Worm (Caenorhabditis elegans) whole organism, L2 larva: ENCODE data around the gene srw-99.

ENCODE experiments used
- C34F6.9 ChIP-seq: fragments of 150-350 bp; optimal IDR thresholded peaks from 2 replicates; lab custom pipeline; 2014; ENCODE audit warnings: missing biosample characterization, missing genetic modification characterization
- F13H6.1 ChIP-seq: sonication (generic microtip); optimal IDR thresholded peaks from 2 replicates; lab custom pipeline; 2016; ENCODE audit warnings: missing genetic modification characterization, missing compliant biosample characterization
- R02D3.7 ChIP-seq: fragments of 150-350 bp; optimal IDR thresholded peaks from 2 replicates; lab custom pipeline; 2014; ENCODE audit warnings: missing biosample characterization, missing genetic modification characterization
- Y55F3AM.14 ChIP-seq: fragments of 200-800 bp; sonication (Bioruptor generic); optimal IDR thresholded peaks from 2 replicates; lab custom pipeline; 2018; ENCODE audit warnings: mild to moderate bottlenecking, missing genetic modification characterization, missing compliant biosample characterization
- ZK546.5 ChIP-seq: sonication (generic microtip); optimal IDR thresholded peaks from 2 replicates; lab custom pipeline; 2017; ENCODE audit warnings: missing biosample characterization, missing genetic modification characterization
- alr-1 ChIP-seq: fragments of 150-350 bp; optimal IDR thresholded peaks from 2 replicates; lab custom pipeline; 2014; ENCODE audit warnings: missing biosample characterization, missing genetic modification characterization
- aly-2 ChIP-seq: fragments of 150-350 bp; optimal IDR thresholded peaks from 2 replicates; lab custom pipeline; 2014; ENCODE audit warnings: missing biosample characterization, missing genetic modification characterization
- ama-1 ChIP-seq: fragments of 150-350 bp; optimal IDR thresholded peaks from 2 replicates; lab custom pipeline; 2018; ENCODE audit warnings: inconsistent platforms
- blmp-1 ChIP-seq: sonication (generic microtip); optimal IDR thresholded peaks from 2 replicates; lab custom pipeline; 2017; ENCODE audit warnings: missing genetic modification characterization, mild to moderate bottlenecking, missing compliant biosample characterization, antibody characterized with exemption, moderate library complexity; ENCODE audit not compliant: insufficient read depth
- ceh-16 ChIP-seq: fragments of 150-350 bp; optimal IDR thresholded peaks from 2 replicates; lab custom pipeline; 2014; ENCODE audit warnings: missing biosample characterization, missing genetic modification characterization
- crh-2 ChIP-seq: sonication (generic microtip); optimal IDR thresholded peaks from 2 replicates; lab custom pipeline; 2017; ENCODE audit warnings: missing biosample characterization, missing genetic modification characterization
- dmd-4 ChIP-seq: sonication (generic microtip); optimal IDR thresholded peaks from 2 replicates; lab custom pipeline; 2017; ENCODE audit warnings: missing biosample characterization, missing genetic modification characterization
- egl-27 ChIP-seq: sonication (generic microtip); optimal IDR thresholded peaks from 3 replicates; lab custom pipeline; 2017; ENCODE audit warnings: missing biosample characterization, missing genetic modification reagents, missing genetic modification characterization
- gmeb-1 ChIP-seq: fragments of 150-350 bp; optimal IDR thresholded peaks from 2 replicates; lab custom pipeline; 2014; ENCODE audit warnings: missing biosample characterization, missing genetic modification characterization
- lin-11 ChIP-seq: fragments of 150-350 bp; sonication (generic microtip); optimal IDR thresholded peaks from 2 replicates; lab custom pipeline; 2014; ENCODE audit warnings: missing biosample characterization, missing genetic modification characterization, inconsistent platforms, mixed read lengths
- lin-13 ChIP-seq: fragments of 150-350 bp; optimal IDR thresholded peaks from 2 replicates; lab custom pipeline; 2014; ENCODE audit warnings: missing biosample characterization, missing genetic modification reagents, missing genetic modification characterization
- lsy-2 ChIP-seq, 2 experiments: fragments of 150-350 bp in 1 of 2; sonication (generic microtip) in 1 of 2; optimal IDR thresholded peaks; 2 replicates each; lab custom pipeline; 2014 to 2017; ENCODE audit warnings: missing biosample characterization in 2 of 2, missing genetic modification characterization in 2 of 2
- mab-5 ChIP-seq: fragments of 150-350 bp; optimal IDR thresholded peaks from 2 replicates; lab custom pipeline; 2014; ENCODE audit warnings: missing biosample characterization, missing genetic modification characterization
- mbf-1 ChIP-seq: sonication (generic microtip); optimal IDR thresholded peaks from 2 replicates; lab custom pipeline; 2017; ENCODE audit warnings: missing biosample characterization, missing genetic modification characterization
- nhr-11 ChIP-seq: fragments of 150-350 bp; optimal IDR thresholded peaks from 2 replicates; lab custom pipeline; 2014; ENCODE audit warnings: missing biosample characterization, missing genetic modification characterization
- nhr-12 ChIP-seq: fragments of 150-350 bp; optimal IDR thresholded peaks from 2 replicates; lab custom pipeline; 2014; ENCODE audit warnings: missing biosample characterization, missing genetic modification characterization
- nhr-129 ChIP-seq: fragments of 150-350 bp; optimal IDR thresholded peaks from 2 replicates; lab custom pipeline; 2014; ENCODE audit warnings: missing biosample characterization, missing genetic modification characterization
- nhr-21 ChIP-seq: fragments of 150-350 bp; optimal IDR thresholded peaks from 2 replicates; lab custom pipeline; 2014; ENCODE audit warnings: missing biosample characterization, missing genetic modification characterization
- nhr-23 ChIP-seq: fragments of 150-350 bp; optimal IDR thresholded peaks from 2 replicates; lab custom pipeline; 2014; ENCODE audit warnings: missing biosample characterization, missing genetic modification reagents, missing genetic modification characterization
- nhr-25 ChIP-seq: fragments of 150-350 bp; sonication (generic microtip); optimal IDR thresholded peaks from 3 replicates; lab custom pipeline; 2014; ENCODE audit warnings: missing biosample characterization, missing genetic modification characterization
- nhr-6 ChIP-seq: fragments of 150-350 bp; optimal IDR thresholded peaks from 2 replicates; lab custom pipeline; 2014; ENCODE audit warnings: missing biosample characterization, missing genetic modification characterization
- nhr-77 ChIP-seq: fragments of 150-350 bp; optimal IDR thresholded peaks from 2 replicates; lab custom pipeline; 2014; ENCODE audit warnings: missing biosample characterization, missing genetic modification characterization
- peb-1 ChIP-seq: fragments of 150-350 bp; optimal IDR thresholded peaks from 2 replicates; lab custom pipeline; 2014; ENCODE audit warnings: missing biosample characterization, missing genetic modification characterization
- skn-1 ChIP-seq: sonication (generic microtip); optimal IDR thresholded peaks from 2 replicates; lab custom pipeline; 2017; ENCODE audit warnings: missing biosample characterization, missing genetic modification characterization
- sma-3 ChIP-seq: sonication (generic microtip); optimal IDR thresholded peaks from 2 replicates; lab custom pipeline; 2016; ENCODE audit warnings: missing genetic modification reagents, missing genetic modification characterization, missing compliant biosample characterization
- sma-9 ChIP-seq, 2 experiments: fragments of 150-350 bp in 1 of 2; sonication (generic microtip) in 1 of 2; optimal IDR thresholded peaks; 2 replicates each; lab custom pipeline; 2014 to 2016; ENCODE audit warnings: missing genetic modification characterization in 2 of 2, mild to moderate bottlenecking in 1 of 2, missing biosample characterization in 1 of 2, missing compliant biosample characterization in 1 of 2, missing genetic modification reagents in 1 of 2, moderate library complexity in 1 of 2
- snpc-4 ChIP-seq: fragments of 150-350 bp; optimal IDR thresholded peaks from 2 replicates; lab custom pipeline; 2014; ENCODE audit warnings: missing biosample characterization, missing genetic modification characterization
- unc-39 ChIP-seq: fragments of 150-350 bp; optimal IDR thresholded peaks from 2 replicates; lab custom pipeline; 2014; ENCODE audit warnings: missing biosample characterization, missing genetic modification characterization
- unc-55 ChIP-seq: fragments of 150-350 bp; sonication (generic microtip); optimal IDR thresholded peaks from 3 replicates; lab custom pipeline; 2014; ENCODE audit warnings: missing biosample characterization, missing genetic modification reagents, missing genetic modification characterization
- unc-62 ChIP-seq: fragments of 150-350 bp; optimal IDR thresholded peaks from 2 replicates; lab custom pipeline; 2014; ENCODE audit warnings: missing biosample characterization, missing genetic modification reagents, missing genetic modification characterization
- zag-1 ChIP-seq: fragments of 150-350 bp; optimal IDR thresholded peaks from 2 replicates; lab custom pipeline; 2014; ENCODE audit warnings: missing biosample characterization, missing genetic modification characterization
- ztf-11 ChIP-seq: sonication (generic microtip); optimal IDR thresholded peaks from 2 replicates; lab custom pipeline; 2017; ENCODE audit warnings: missing biosample characterization, missing genetic modification characterization
- ztf-4 ChIP-seq: fragments of 150-350 bp; optimal IDR thresholded peaks from 2 replicates; lab custom pipeline; 2014; ENCODE audit warnings: missing biosample characterization, missing genetic modification characterization

Gene srw-99

ce11 chrV:1678228-1678627 is 30.3 kb upstream of the srw-99 start, which contains the start of gene srw-98:
TSS of gene srw-98 (minus strand) at chrV:1678328.
- no peak for TF ChIP-seq sma-9 (GFP tag; optimal IDR thresholded peaks at IDR 0.05; lab: Kevin White, UChicago)
- TF ChIP-seq sma-9 (tag; optimal IDR thresholded peaks at IDR 0.05; lab: Kevin White, UChicago): no peak
- no peak for TF ChIP-seq ama-1 (lab: Kevin White, UChicago)
- no peak for TF ChIP-seq skn-1
- no peak for TF ChIP-seq aly-2
- no peak for TF ChIP-seq egl-27 (tag; lab: Kevin White, UChicago)
- no peak for TF ChIP-seq ZK546.5
- TF ChIP-seq ztf-11 (tag; lab: Kevin White, UChicago): no peak
- TF ChIP-seq snpc-4 (tag; lab: Kevin White, UChicago): no peak
- no peak for TF ChIP-seq nhr-6
- TF ChIP-seq nhr-12 (tag; lab: Kevin White, UChicago): no peak
- TF ChIP-seq C34F6.9 (tag; lab: Kevin White, UChicago): no peak
- TF ChIP-seq ceh-16 (tag; lab: Kevin White, UChicago): no peak
- TF ChIP-seq peb-1 (tag; lab: Kevin White, UChicago): no peak

ce11 chrV:1680770-1681169 is 27.8 kb upstream of the srw-99 start, which contains the start of gene srw-91:
TSS of gene srw-91 (minus strand) at chrV:1680870.
- no peak for TF ChIP-seq unc-55
- no peak for TF ChIP-seq unc-62 (GFP tag; lab: Kevin White, UChicago)
- no peak for TF ChIP-seq ceh-16 (tag; lab: Kevin White, UChicago)
- no peak for TF ChIP-seq aly-2
- TF ChIP-seq nhr-129 (tag; lab: Kevin White, UChicago): no peak
- no peak for TF ChIP-seq F13H6.1
- no peak for TF ChIP-seq ztf-4
- no peak for TF ChIP-seq dmd-4 (tag; lab: Kevin White, UChicago)
- TF ChIP-seq nhr-21 (tag; lab: Kevin White, UChicago): no peak
- TF ChIP-seq nhr-12 (tag; lab: Kevin White, UChicago): no peak
- TF ChIP-seq nhr-11: no peak
- no peak for TF ChIP-seq C34F6.9 (tag; lab: Kevin White, UChicago)
- no peak for TF ChIP-seq zag-1 (tag; lab: Kevin White, UChicago)
- TF ChIP-seq lin-13 (GFP tag; lab: Kevin White, UChicago): no peak
- TF ChIP-seq skn-1: no peak
- no peak for TF ChIP-seq nhr-25
- no peak for TF ChIP-seq lsy-2 (tag; optimal IDR thresholded peaks at IDR 0.05; lab: Kevin White, UChicago)
- TF ChIP-seq ama-1 (lab: Kevin White, UChicago): no peak
- TF ChIP-seq mab-5 (tag; lab: Kevin White, UChicago): no peak
- TF ChIP-seq, all 48 proteins: peak for 0

- TF ChIP-seq nhr-25 (no peak), sma-9 (GFP tag; optimal IDR thresholded peaks at IDR 0.05; lab: Kevin White, UChicago) (no peak), sma-9 (tag; optimal IDR thresholded peaks at IDR 0.05; lab: Kevin White, UChicago) (no peak), mbf-1 (no peak), mab-5 (tag; lab: Kevin White, UChicago) (no peak), alr-1 (tag; lab: Kevin White, UChicago) (no peak), lin-11 (no peak), nhr-77 (tag; lab: Kevin White, UChicago) (no peak), snpc-4 (tag; lab: Kevin White, UChicago) (no peak), sma-3 (GFP tag; lab: Kevin White, UChicago) (no peak), nhr-23 (tag; lab: Kevin White, UChicago) (no peak), unc-62 (GFP tag; lab: Kevin White, UChicago) (no peak), gmeb-1 (tag; lab: Kevin White, UChicago) (no peak), blmp-1 (tag; lab: Kevin White, UChicago) (no peak)
- TF ChIP-seq, all 48 proteins: peak for 0
These were observed 26.3 kb upstream of the srw-99 start, which contains the start of gene srh-3 for ce11 chrV:1682279-1682678. TSS of gene srh-3 (plus strand) at chrV:1682579.

ce11 chrV:1685328-1685727 is 23.2 kb upstream of the srw-99 start, which contains the start of gene srh-5:
TSS of gene srh-5 (plus strand) at chrV:1685628.
- no peak for TF ChIP-seq ceh-16 (tag; lab: Kevin White, UChicago)
- TF ChIP-seq unc-55: no peak
- no peak for TF ChIP-seq peb-1 (tag; lab: Kevin White, UChicago)
- no peak for TF ChIP-seq alr-1 (tag; lab: Kevin White, UChicago)
- no peak for TF ChIP-seq dmd-4 (tag; lab: Kevin White, UChicago)
- no peak for TF ChIP-seq ztf-11 (tag; lab: Kevin White, UChicago)
- no peak for TF ChIP-seq R02D3.7 (tag; lab: Kevin White, UChicago)
- no peak for TF ChIP-seq nhr-23 (tag; lab: Kevin White, UChicago)
- no peak for TF ChIP-seq sma-3 (GFP tag; lab: Kevin White, UChicago)
- TF ChIP-seq crh-2 (tag; lab: Kevin White, UChicago): no peak
- TF ChIP-seq unc-39 (tag; lab: Kevin White, UChicago): no peak
- no peak for TF ChIP-seq skn-1
- TF ChIP-seq nhr-129 (tag; lab: Kevin White, UChicago): no peak
- TF ChIP-seq F13H6.1: no peak
- TF ChIP-seq lin-13 (GFP tag; lab: Kevin White, UChicago): no peak
- no peak for TF ChIP-seq snpc-4 (tag; lab: Kevin White, UChicago)
- TF ChIP-seq ztf-4: no peak
- TF ChIP-seq nhr-25: no peak
- no peak for TF ChIP-seq Y55F3AM.14 (GFP tag; lab: Kevin White, UChicago)
